Worm (Caenorhabditis elegans): ENCODE measurements around the gene plp-1.
A peak's percentile ranks its signal among the peaks of the same experiment; 100 is the strongest.

Gene plp-1

ce11 chrIV:7654212-7654778, 21.1 kb downstream of the plp-1 start, which contains the start of gene nrde-4 (continued):
- TF ChIP-seq hlh-8 (tag; optimal IDR thresholded peaks at IDR 0.05) (peak; percentile 60), nhr-11 (tag; optimal IDR thresholded peaks at IDR 0.05) (no peak), zip-5 (tag; optimal IDR thresholded peaks at IDR 0.05) (peak; percentile 56), sox-4 (tag; optimal IDR thresholded peaks at IDR 0.05) (no peak), pha-4 (tag; optimal IDR thresholded peaks at IDR 0.05) (no peak), sdc-2 (tag; optimal IDR thresholded peaks at IDR 0.05) (no peak), ref-2 (tag; optimal IDR thresholded peaks at IDR 0.05) (peak; percentile 76), F13H6.1 (tag; optimal IDR thresholded peaks at IDR 0.05) (peak; percentile 15), tbx-7 (tag; optimal IDR thresholded peaks at IDR 0.05) (peak; percentile 46), ztf-16 (tag; optimal IDR thresholded peaks at IDR 0.05) (no peak), pax-1 (tag; optimal IDR thresholded peaks at IDR 0.05) (no peak)

ce11 chrIV:7658589-7658988, 25.4 kb downstream of the plp-1 start, which contains the start of gene C08G9.1:
TSS of gene C08G9.1 (plus strand) at chrIV:7658763.
- TF ChIP-seq Y22D7AL.16 (tag; optimal IDR thresholded peaks at IDR 0.05) (no peak), ceh-18 (tag; optimal IDR thresholded peaks at IDR 0.05) (peak; percentile 19), C08G9.2 (tag; optimal IDR thresholded peaks at IDR 0.05) (peak; percentile 56)

DNA sequence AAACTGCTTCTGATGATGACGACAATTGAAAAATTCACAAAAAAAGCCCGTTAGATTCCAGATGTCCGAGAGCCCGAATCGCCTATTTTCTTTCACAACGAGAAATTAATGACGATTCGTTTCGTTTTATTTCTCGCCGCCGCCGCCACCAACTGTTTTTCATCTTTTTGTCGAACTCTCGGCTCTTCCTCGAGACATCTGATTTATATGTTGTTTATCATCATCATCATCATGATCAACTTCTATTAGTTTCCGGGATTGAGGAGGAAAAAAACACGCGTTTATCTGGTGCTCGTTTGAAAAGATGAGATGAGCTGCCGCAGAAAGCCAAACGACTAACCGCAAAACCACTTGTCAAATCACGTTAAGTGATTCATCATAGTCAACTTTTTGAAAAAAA, 26.3 kb downstream of the plp-1 start:
- TF ChIP-seq hlh-13 (GFP tag; optimal IDR thresholded peaks at IDR 0.05) = no peak
- TF ChIP-seq rnt-1 (tag; optimal IDR thresholded peaks at IDR 0.05) = peak; percentile 35
- no peak for TF ChIP-seq sox-4 (tag; optimal IDR thresholded peaks at IDR 0.05)
- no peak for TF ChIP-seq nhr-232 (tag; optimal IDR thresholded peaks at IDR 0.05)

ce11 chrIV:7661569-7661968, 28.4 kb downstream of the plp-1 start:
- TF ChIP-seq fkh-6 (tag; optimal IDR thresholded peaks at IDR 0.05) (no peak), unc-42 (tag; optimal IDR thresholded peaks at IDR 0.05) (peak; percentile 27), K02D7.2 (tag; optimal IDR thresholded peaks at IDR 0.05) (no peak), unc-55 (GFP tag; optimal IDR thresholded peaks at IDR 0.05) (no peak), hlh-6 (tag; optimal IDR thresholded peaks at IDR 0.05) (no peak)

- TF ChIP-seq fkh-10 (GFP tag; optimal IDR thresholded peaks at IDR 0.05) = no peak
- TF ChIP-seq unc-42 (tag; optimal IDR thresholded peaks at IDR 0.05) = peak; percentile 74
- no peak for TF ChIP-seq ceh-22 (tag; optimal IDR thresholded peaks at IDR 0.05)
- TF ChIP-seq ceh-9 (tag; optimal IDR thresholded peaks at IDR 0.05) = no peak
- no peak for TF ChIP-seq sox-2 (GFP tag; IDR thresholded peaks at IDR 0.05)
- peak; percentile 58; the same call in 1 of the 2 replicates for TF ChIP-seq unc-3 (GFP tag; conservative IDR thresholded peaks at IDR 0.05)
- TF ChIP-seq unc-3 (tag; optimal IDR thresholded peaks at IDR 0.05) = peak; percentile 93
- TF ChIP-seq pat-9 (tag; optimal IDR thresholded peaks at IDR 0.05) = no peak
- TF ChIP-seq ceh-31 (tag; optimal IDR thresholded peaks at IDR 0.05) = peak; percentile 5
- no peak for TF ChIP-seq fkh-6 (tag; optimal IDR thresholded peaks at IDR 0.05)
These were observed 29.8 kb downstream of the plp-1 start for ce11 chrIV:7663006-7663405.

DNA sequence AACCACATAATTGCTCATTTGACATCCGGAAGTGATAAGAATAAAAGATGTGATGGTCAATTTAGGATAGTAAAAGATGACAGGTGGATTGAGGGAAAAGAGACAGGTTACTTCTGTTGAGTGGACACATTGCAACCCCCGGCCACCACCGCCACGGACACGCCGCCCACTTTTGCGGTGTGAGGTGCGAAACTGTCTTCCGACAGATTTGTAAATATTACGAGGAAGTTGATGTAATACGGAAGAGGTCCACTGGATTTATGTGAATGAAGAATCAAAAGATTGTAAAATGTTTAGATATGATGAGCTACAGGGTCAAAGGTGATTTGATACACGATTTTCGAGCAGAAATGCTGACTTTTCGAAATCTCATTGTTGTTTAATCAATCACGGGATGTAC, 39.7 kb downstream of the plp-1 start, which contains the start of gene C08G9.2:
C08G9.2 (minus strand) TSS at position 101 of the 400 bp plus-strand sequence.
- TF ChIP-seq tbx-2 (tag; optimal IDR thresholded peaks at IDR 0.05) = no peak
- no peak for TF ChIP-seq ceh-6 (GFP tag; optimal IDR thresholded peaks at IDR 0.05)
- TF ChIP-seq dmd-4 (tag; optimal IDR thresholded peaks at IDR 0.05; ENCODE audit: borderline replicate concordance) = no peak
- TF ChIP-seq ceh-48 (tag; optimal IDR thresholded peaks at IDR 0.05) = no peak
- TF ChIP-seq K02D7.2 (tag; optimal IDR thresholded peaks at IDR 0.05) = no peak
- no peak for TF ChIP-seq hlh-30 (tag; optimal IDR thresholded peaks at IDR 0.05; ENCODE audit: insufficient read depth)
- TF ChIP-seq ztf-16 (tag; optimal IDR thresholded peaks at IDR 0.05) = no peak
- TF ChIP-seq ahr-1 (tag; optimal IDR thresholded peaks at IDR 0.05) = no peak
- TF ChIP-seq sox-2 (GFP tag; IDR thresholded peaks at IDR 0.05) = no peak
- TF ChIP-seq F13H6.1 (tag; optimal IDR thresholded peaks at IDR 0.05) = no peak
- no peak for TF ChIP-seq unc-3 (GFP tag; conservative IDR thresholded peaks at IDR 0.05)
- no peak for TF ChIP-seq unc-3 (tag; optimal IDR thresholded peaks at IDR 0.05)
- TF ChIP-seq ceh-24 (tag; optimal IDR thresholded peaks at IDR 0.05) = no peak
- TF ChIP-seq fax-1 (tag; optimal IDR thresholded peaks at IDR 0.05) = no peak
- TF ChIP-seq unc-42 (tag; optimal IDR thresholded peaks at IDR 0.05) = no peak
- no peak for TF ChIP-seq unc-86 (tag; optimal IDR thresholded peaks at IDR 0.05)
- no peak for TF ChIP-seq lin-11 (tag; optimal IDR thresholded peaks at IDR 0.05)
- no peak for TF ChIP-seq ttx-3 (tag; optimal IDR thresholded peaks at IDR 0.05)
- no peak for TF ChIP-seq rnt-1 (tag; optimal IDR thresholded peaks at IDR 0.05)
